Worm (Caenorhabditis elegans) whole organism, mixed stage, embryonic: ENCODE data around the gene srz-13.

Experiments
- M03D4.4 ChIP-seq: sonication (generic microtip); optimal IDR thresholded peaks from 2 replicates; lab custom pipeline; 2017; ENCODE audit warnings: mild to moderate bottlenecking, missing genetic modification characterization, missing compliant biosample characterization
- bed-3 ChIP-seq: fragments of 200-800 bp; sonication (Bioruptor generic); optimal IDR thresholded peaks from 3 replicates; lab custom pipeline; 2018; ENCODE audit warnings: mild to moderate bottlenecking, missing genetic modification characterization, moderate library complexity, missing compliant biosample characterization
- ceh-39 ChIP-seq: fragments of 150-350 bp; optimal IDR thresholded peaks from 2 replicates; lab custom pipeline; 2014; ENCODE audit warnings: missing biosample characterization, missing genetic modification characterization
- ceh-43 ChIP-seq: fragments of 200-800 bp; sonication (Bioruptor generic); optimal IDR thresholded peaks from 2 replicates; lab custom pipeline; 2018; ENCODE audit warnings: mild to moderate bottlenecking, missing genetic modification characterization, moderate library complexity, missing compliant biosample characterization
- ceh-83 ChIP-seq: fragments of 200-800 bp; sonication (Bioruptor generic); optimal IDR thresholded peaks from 2 replicates; lab custom pipeline; 2018; ENCODE audit warnings: mild to moderate bottlenecking, missing genetic modification characterization, missing compliant biosample characterization
- cnd-1 ChIP-seq: fragments of 200-800 bp; sonication (Bioruptor generic); optimal IDR thresholded peaks from 2 replicates; lab custom pipeline; 2018; ENCODE audit warnings: mild to moderate bottlenecking, missing genetic modification characterization, missing compliant biosample characterization
- elt-1 ChIP-seq: sonication (generic microtip); optimal IDR thresholded peaks from 2 replicates; lab custom pipeline; 2017; ENCODE audit warnings: missing genetic modification characterization, mild to moderate bottlenecking, missing compliant biosample characterization, antibody characterized with exemption, moderate library complexity, borderline replicate concordance; ENCODE audit not compliant: insufficient read depth
- elt-3 ChIP-seq: fragments of 150-350 bp; optimal IDR thresholded peaks from 2 replicates; lab custom pipeline; 2014; ENCODE audit warnings: missing biosample characterization, missing genetic modification characterization
- flh-1 ChIP-seq: fragments of 200-800 bp; sonication (Bioruptor generic); optimal IDR thresholded peaks from 2 replicates; lab custom pipeline; 2018; ENCODE audit warnings: mild to moderate bottlenecking, missing genetic modification characterization, moderate library complexity, missing compliant biosample characterization
- hlh-1 ChIP-seq: fragments of 150-350 bp; optimal IDR thresholded peaks from 2 replicates; lab custom pipeline; 2014; ENCODE audit warnings: missing biosample characterization, missing genetic modification reagents, missing genetic modification characterization
- lin-13 ChIP-seq: fragments of 150-350 bp; optimal IDR thresholded peaks from 2 replicates; lab custom pipeline; 2014; ENCODE audit warnings: missing biosample characterization, missing genetic modification characterization
- lin-32 ChIP-seq: fragments of 200-800 bp; sonication (Bioruptor generic); optimal IDR thresholded peaks from 2 replicates; lab custom pipeline; 2018; ENCODE audit warnings: mild to moderate bottlenecking, missing genetic modification characterization, missing compliant biosample characterization
- lsy-2 ChIP-seq: fragments of 150-350 bp; optimal IDR thresholded peaks from 2 replicates; lab custom pipeline; 2014; ENCODE audit warnings: missing biosample characterization, missing genetic modification characterization
- mab-5 ChIP-seq: fragments of 150-350 bp; optimal IDR thresholded peaks from 2 replicates; lab custom pipeline; 2014; ENCODE audit warnings: missing biosample characterization, missing genetic modification characterization
- mep-1 ChIP-seq: fragments of 150-350 bp; optimal IDR thresholded peaks from 2 replicates; lab custom pipeline; 2017; ENCODE audit warnings: missing biosample characterization, missing genetic modification reagents, missing genetic modification characterization, inconsistent platforms
- mls-2 ChIP-seq: sonication (generic microtip); optimal IDR thresholded peaks from 2 replicates; lab custom pipeline; 2016; ENCODE audit warnings: mild to moderate bottlenecking, missing genetic modification characterization, moderate library complexity, missing compliant biosample characterization
- nhr-12 ChIP-seq: fragments of 150-350 bp; optimal IDR thresholded peaks from 2 replicates; lab custom pipeline; 2014; ENCODE audit warnings: missing biosample characterization, missing genetic modification characterization
- nhr-237 ChIP-seq: fragments of 150-350 bp; optimal IDR thresholded peaks from 2 replicates; lab custom pipeline; 2014; ENCODE audit warnings: missing biosample characterization, missing genetic modification characterization
- nhr-28 ChIP-seq: fragments of 150-350 bp; optimal IDR thresholded peaks from 2 replicates; lab custom pipeline; 2014; ENCODE audit warnings: missing biosample characterization, missing genetic modification characterization
- nhr-76 ChIP-seq: sonication (generic microtip); optimal IDR thresholded peaks from 2 replicates; lab custom pipeline; 2017; ENCODE audit warnings: missing biosample characterization, missing genetic modification characterization
- pha-4 ChIP-seq: fragments of 150-350 bp; optimal IDR thresholded peaks from 2 replicates; lab custom pipeline; 2018; ENCODE audit warnings: missing biosample characterization, missing genetic modification reagents, missing genetic modification characterization
- sem-2 ChIP-seq: fragments of 200-800 bp; sonication (Bioruptor generic); optimal IDR thresholded peaks from 2 replicates; lab custom pipeline; 2018; ENCODE audit warnings: mild to moderate bottlenecking, missing genetic modification characterization, missing compliant biosample characterization
- snpc-4 ChIP-seq: fragments of 150-350 bp; optimal IDR thresholded peaks from 2 replicates; lab custom pipeline; 2014; ENCODE audit warnings: missing biosample characterization, missing genetic modification characterization
- tbx-8 ChIP-seq: fragments of 200-800 bp; sonication (Bioruptor generic); optimal IDR thresholded peaks from 2 replicates; lab custom pipeline; 2018; ENCODE audit warnings: mild to moderate bottlenecking, missing genetic modification characterization, moderate library complexity, missing compliant biosample characterization
- unc-120 ChIP-seq: sonication (generic microtip); optimal IDR thresholded peaks from 2 replicates; lab custom pipeline; 2017; ENCODE audit warnings: missing genetic modification characterization, missing compliant biosample characterization; ENCODE audit not compliant: poor library complexity, severe bottlenecking
- unc-39 ChIP-seq: fragments of 150-350 bp; optimal IDR thresholded peaks from 2 replicates; lab custom pipeline; 2014; ENCODE audit warnings: missing biosample characterization, missing genetic modification characterization
- unc-62 ChIP-seq: fragments of 150-350 bp; optimal IDR thresholded peaks from 2 replicates; lab custom pipeline; 2014; ENCODE audit warnings: missing biosample characterization, missing genetic modification reagents, missing genetic modification characterization
- zip-8 ChIP-seq: fragments of 150-350 bp; optimal IDR thresholded peaks from 2 replicates; lab custom pipeline; 2014; ENCODE audit warnings: missing biosample characterization, missing genetic modification characterization
- ztf-11 ChIP-seq: fragments of 150-350 bp; optimal IDR thresholded peaks from 2 replicates; lab custom pipeline; 2014; ENCODE audit warnings: missing biosample characterization, missing genetic modification characterization

Gene srz-13

DNA sequence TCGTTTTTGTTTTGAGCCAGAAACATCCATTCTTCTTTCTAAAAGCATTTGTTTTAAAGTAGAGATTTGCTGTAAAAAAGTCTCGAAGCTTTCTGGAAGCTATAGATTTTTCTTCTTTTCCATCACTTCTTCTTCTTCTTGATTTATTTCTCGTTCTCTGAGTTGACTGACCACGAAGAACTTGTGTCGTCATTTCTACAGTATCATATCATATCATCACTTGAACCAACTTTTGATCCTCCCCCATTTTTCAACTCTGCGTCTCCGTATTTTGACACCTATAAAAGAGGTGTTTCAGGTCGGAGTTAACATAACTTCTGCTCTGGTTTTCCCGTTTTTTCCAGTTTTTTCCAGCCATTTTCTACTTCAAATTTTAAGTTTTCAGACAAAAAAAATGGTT lies 32.3 kb downstream of the srz-13 start, which contains the start of gene F11A5.9:
Gene F11A5.9 (plus strand): TSS at position 386 of the 400 bp plus-strand sequence.
- TF ChIP-seq sem-2 (no peak), tbx-8 (GFP tag; lab: Kevin White, UChicago) (no peak), mls-2 (no peak), unc-39 (no peak)

DNA sequence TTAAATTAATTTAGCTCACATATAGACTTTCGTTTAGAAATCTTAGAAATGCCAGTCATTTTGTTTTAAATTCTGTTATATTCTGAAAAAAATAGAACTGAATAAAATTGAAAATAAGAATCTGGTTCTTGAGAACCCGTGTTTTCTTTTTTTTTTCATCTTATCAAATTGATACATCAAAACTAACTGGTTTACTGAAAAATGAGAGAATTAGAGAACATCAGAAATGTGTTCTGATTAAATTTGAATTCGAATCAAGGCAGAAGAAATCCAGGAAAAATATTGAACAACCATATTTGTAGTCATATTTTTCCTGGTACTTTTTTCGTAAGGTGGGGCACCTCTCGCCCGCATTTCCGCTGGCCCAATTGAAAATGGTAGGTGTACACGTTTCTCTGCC lies 36.3 kb downstream of the srz-13 start, which contains the start of gene F11A5.15:
Gene F11A5.15 (minus strand): TSS at position 101 of the 400 bp plus-strand sequence.
- TF ChIP-seq unc-39 (no peak), mab-5 (no peak), ztf-11 (no peak), mep-1 (tag; lab: Kevin White, UChicago) (no peak), mls-2 (no peak), elt-3 (tag; lab: Kevin White, UChicago) (no peak), hlh-1 (no peak), sem-2 (no peak), snpc-4 (tag; lab: Kevin White, UChicago) (no peak), zip-8 (tag; lab: Kevin White, UChicago) (no peak), cnd-1 (tag; lab: Kevin White, UChicago) (no peak), tbx-8 (GFP tag; lab: Kevin White, UChicago) (no peak), ceh-43 (no peak), lin-32 (GFP tag; lab: Kevin White, UChicago) (no peak), lin-13 (tag; lab: Kevin White, UChicago) (no peak), unc-62 (GFP tag; lab: Kevin White, UChicago) (no peak), M03D4.4 (tag; lab: Kevin White, UChicago) (no peak)

DNA sequence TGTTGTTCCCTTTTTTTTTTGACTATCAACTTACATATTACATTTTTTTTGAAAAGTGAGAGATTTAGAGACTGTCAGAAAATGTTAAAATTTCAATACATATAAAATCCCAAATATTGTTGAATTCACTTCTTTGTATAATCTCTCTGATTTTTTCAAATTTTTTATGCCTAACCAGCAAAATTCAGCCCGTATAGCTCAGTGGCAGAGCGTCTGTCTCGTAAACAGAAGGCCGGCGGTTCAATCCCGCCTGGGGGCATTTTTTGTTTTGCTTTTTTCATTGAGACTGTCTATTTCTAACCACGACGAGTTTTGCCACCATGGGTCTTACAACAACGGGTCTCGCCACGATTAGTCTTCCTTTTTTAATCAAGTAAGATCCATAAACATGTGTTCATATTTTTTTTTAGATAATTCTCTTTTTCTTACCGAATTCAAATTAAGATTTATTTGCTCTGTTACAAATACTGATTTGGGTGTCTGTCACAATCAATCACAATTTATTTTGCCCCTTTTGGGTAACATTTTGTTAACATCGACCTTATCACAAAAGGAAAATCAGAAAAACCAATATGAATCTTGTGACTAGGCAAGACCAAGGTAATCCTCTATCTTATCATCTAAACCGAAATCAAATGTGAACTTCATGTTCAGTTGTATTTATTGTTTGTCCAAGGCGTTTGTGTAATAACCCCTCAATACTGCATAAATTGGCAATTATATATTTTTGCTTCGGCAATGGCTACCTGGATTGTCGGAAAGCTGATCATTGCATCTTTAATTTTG lies 37.0 kb downstream of the srz-13 start, which contains the start of gene glc-1:
Gene glc-1 (plus strand): TSS at position 663 of the 786 bp plus-strand sequence.
- TF ChIP-seq hlh-1 (no peak), nhr-237 (tag; lab: Kevin White, UChicago) (no peak), snpc-4 (tag; lab: Kevin White, UChicago) (no peak), unc-62 (GFP tag; lab: Kevin White, UChicago) (no peak), bed-3 (GFP tag; lab: Kevin White, UChicago) (no peak), tbx-8 (GFP tag; lab: Kevin White, UChicago) (no peak)

DNA sequence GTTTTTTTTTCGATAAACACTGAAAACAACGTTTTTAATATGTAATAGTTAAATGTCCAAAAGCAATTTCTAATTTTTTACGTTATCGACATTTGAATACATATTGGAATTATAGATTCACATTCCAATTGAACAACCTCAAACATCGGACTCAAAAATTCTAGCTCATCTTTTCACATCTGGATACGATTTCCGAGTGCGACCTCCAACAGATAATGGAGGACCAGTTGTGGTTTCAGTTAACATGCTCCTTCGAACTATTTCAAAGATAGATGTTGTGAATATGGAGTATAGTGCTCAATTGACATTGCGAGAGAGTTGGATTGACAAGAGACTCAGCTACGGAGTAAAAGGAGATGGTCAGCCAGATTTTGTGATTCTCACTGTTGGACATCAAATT lies 37.8 kb downstream of the srz-13 start:
- TF ChIP-seq nhr-237 (tag; lab: Kevin White, UChicago) (no peak), lsy-2 (no peak), ceh-39 (tag; lab: Kevin White, UChicago) (no peak), nhr-76 (tag; lab: Kevin White, UChicago) (no peak), M03D4.4 (tag; lab: Kevin White, UChicago) (no peak), elt-1 (tag; lab: Kevin White, UChicago) (no peak), zip-8 (tag; lab: Kevin White, UChicago) (no peak), nhr-12 (tag; lab: Kevin White, UChicago) (no peak), flh-1 (GFP tag; lab: Kevin White, UChicago) (no peak), tbx-8 (GFP tag; lab: Kevin White, UChicago) (no peak)

DNA sequence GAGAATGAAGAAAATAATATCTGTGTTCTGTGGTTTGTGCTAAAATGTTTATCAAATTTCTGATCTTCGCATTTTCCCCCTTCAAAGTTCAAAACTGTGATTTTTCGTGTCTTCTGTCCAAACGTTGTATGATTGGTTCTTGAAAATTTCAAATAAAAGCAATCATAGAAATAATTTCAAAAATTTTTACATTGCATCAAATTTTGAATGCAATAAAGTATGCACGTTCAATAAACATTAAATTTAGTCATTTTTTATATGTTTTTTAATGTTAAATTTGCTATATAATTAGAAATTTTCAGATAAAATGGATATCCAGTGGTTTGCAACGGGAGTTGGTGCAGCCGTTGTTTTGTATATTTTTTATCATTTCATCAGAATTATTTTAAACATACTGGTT lies 41.8 kb downstream of the srz-13 start, which contains the start of gene stdh-2:
Gene stdh-2 (plus strand): TSS at position 301 of the 400 bp plus-strand sequence.
- no peak for TF ChIP-seq lin-32 (GFP tag; lab: Kevin White, UChicago)
- no peak for TF ChIP-seq flh-1 (GFP tag; lab: Kevin White, UChicago)
- no peak for TF ChIP-seq nhr-237 (tag; lab: Kevin White, UChicago)
- no peak for TF ChIP-seq pha-4 (tag; lab: Kevin White, UChicago)
- TF ChIP-seq lin-13 (tag; lab: Kevin White, UChicago), result no peak

DNA sequence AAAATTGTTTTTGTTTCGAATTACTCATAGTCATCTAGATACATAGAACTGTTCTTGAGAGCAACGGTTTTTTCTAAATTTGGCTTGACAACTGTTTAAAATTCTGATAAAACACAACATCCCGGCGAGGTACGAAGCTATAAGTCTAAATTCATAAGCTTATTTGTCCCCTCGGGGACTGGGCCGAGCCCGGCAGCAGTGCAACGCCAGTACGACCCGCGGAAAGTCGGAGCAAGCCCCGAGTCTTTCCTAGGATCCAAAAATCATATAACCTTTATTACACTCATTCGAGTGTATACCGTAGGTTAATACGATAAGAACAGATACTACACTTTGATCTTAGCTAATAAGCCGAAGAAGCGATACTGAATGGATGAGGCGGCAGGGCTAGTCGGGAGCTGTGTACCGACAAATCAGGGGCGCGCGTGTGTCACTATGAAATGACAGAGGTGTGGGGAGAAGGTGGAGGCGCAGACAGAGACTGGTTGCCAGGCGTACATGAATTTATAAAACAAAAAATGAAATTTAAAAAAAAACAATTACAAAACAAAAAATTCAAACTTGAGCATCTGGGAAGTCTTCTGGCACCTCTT lies 43.4 kb downstream of the srz-13 start:
- TF ChIP-seq lin-32 (GFP tag; lab: Kevin White, UChicago) (no peak), hlh-1 (no peak), mls-2 (no peak), zip-8 (tag; lab: Kevin White, UChicago) (no peak), tbx-8 (GFP tag; lab: Kevin White, UChicago) (no peak), ceh-83 (GFP tag; lab: Kevin White, UChicago) (no peak), nhr-28 (tag; lab: Kevin White, UChicago) (no peak), ztf-11 (no peak), ceh-43 (no peak), lsy-2 (no peak), elt-1 (tag; lab: Kevin White, UChicago) (no peak), unc-120 (tag; lab: Kevin White, UChicago) (no peak)
